Fruit fly (Drosophila melanogaster) whole organism, embryonic: ENCODE data around the gene Pex11c.
A peak's percentile ranks its signal among the peaks of the same experiment; 100 is the strongest.

Experiments
- Ada2b ChIP-seq: fragments of 200-800 bp; sonication (Bioruptor generic); IDR thresholded peaks from 2 replicates; pipeline ENCODE4 v1.3.6; 2022; ENCODE audit warnings: missing biosample characterization, missing genetic modification characterization
- B-H1 ChIP-seq: fragments of 200-800 bp; sonication (Bioruptor generic); IDR thresholded peaks from 3 replicates; pipeline ENCODE4 v1.3.6; 2022; ENCODE audit warnings: missing biosample characterization, missing genetic modification characterization
- BEAF-32 ChIP-seq: fragments of 200-800 bp; sonication (Bioruptor generic); optimal IDR thresholded peaks from 3 replicates; lab custom pipeline; 2017; ENCODE audit warnings: missing biosample characterization, missing genetic modification characterization, mild to moderate bottlenecking, moderate library complexity, missing genetic modification reagents
- CG1024 ChIP-seq: fragments of 200-800 bp; sonication (Bioruptor generic); IDR thresholded peaks from 2 replicates; pipeline ENCODE4 v1.3.6; 2022; ENCODE audit warnings: missing biosample characterization, missing genetic modification characterization
- CG10543 ChIP-seq: fragments of 200-800 bp; sonication (Bioruptor generic); optimal IDR thresholded peaks from 3 replicates; lab custom pipeline; 2017; ENCODE audit warnings: missing biosample characterization, mild to moderate bottlenecking, missing genetic modification characterization, moderate library complexity
- CG10959 ChIP-seq: fragments of 200-800 bp; sonication (Bioruptor generic); IDR thresholded peaks from 2 replicates; pipeline ENCODE4 v1.3.6; 2022; ENCODE audit warnings: missing biosample characterization, missing genetic modification characterization
- CG11247 ChIP-seq: fragments of 200-800 bp; sonication (Bioruptor generic); IDR thresholded peaks from 2 replicates; pipeline ENCODE4 v1.3.6; 2022; ENCODE audit warnings: missing biosample characterization, missing genetic modification characterization
- CG12769 ChIP-seq: fragments of 200-800 bp; sonication (Bioruptor generic); optimal IDR thresholded peaks from 2 replicates; lab custom pipeline; 2019; ENCODE audit warnings: missing biosample characterization, mild to moderate bottlenecking, missing genetic modification characterization, moderate library complexity
- CG14441 ChIP-seq: fragments of 200-800 bp; sonication (Bioruptor generic); IDR thresholded peaks from 2 replicates; pipeline ENCODE4 v1.3.6; 2022; ENCODE audit warnings: missing biosample characterization, missing genetic modification characterization
- CG17328 ChIP-seq: fragments of 200-800 bp; sonication (Bioruptor generic); IDR thresholded peaks from 2 replicates; pipeline ENCODE4 v1.3.6; 2022; ENCODE audit warnings: missing biosample characterization, missing genetic modification characterization
- CG17385 ChIP-seq: fragments of 200-800 bp; sonication (Bioruptor generic); optimal IDR thresholded peaks from 3 replicates; lab custom pipeline; 2018; ENCODE audit warnings: missing biosample characterization, mild to moderate bottlenecking, missing genetic modification characterization
- CG17612 ChIP-seq: fragments of 200-800 bp; sonication (Bioruptor generic); IDR thresholded peaks from 2 replicates; pipeline ENCODE4 v1.3.6; 2022; ENCODE audit warnings: missing biosample characterization, missing genetic modification characterization
- CG2875 ChIP-seq: fragments of 200-800 bp; sonication (Bioruptor generic); optimal IDR thresholded peaks from 2 replicates; lab custom pipeline; 2017; ENCODE audit warnings: missing biosample characterization, mild to moderate bottlenecking, missing genetic modification characterization, missing genetic modification reagents
- CG3726 ChIP-seq: fragments of 200-800 bp; sonication (Bioruptor generic); IDR thresholded peaks from 3 replicates; pipeline ENCODE4, ENCODE4 v1.3.6; 2022; ENCODE audit warnings: missing biosample characterization, missing genetic modification characterization
- CG3838 ChIP-seq: fragments of 200-800 bp; sonication (Bioruptor generic); optimal IDR thresholded peaks from 3 replicates; lab custom pipeline; 2016; ENCODE audit warnings: missing biosample characterization, missing genetic modification characterization
- CG4328 ChIP-seq: fragments of 200-800 bp; sonication (Bioruptor generic); optimal IDR thresholded peaks from 3 replicates; lab custom pipeline; 2017; ENCODE audit warnings: missing biosample characterization, missing genetic modification reagents, missing genetic modification characterization
- CG7745 ChIP-seq: fragments of 200-800 bp; sonication (Bioruptor generic); optimal IDR thresholded peaks from 2 replicates; lab custom pipeline; 2018; ENCODE audit warnings: missing biosample characterization, mild to moderate bottlenecking, missing genetic modification characterization, moderate library complexity
- D19A ChIP-seq: fragments of 200-800 bp; optimal IDR thresholded peaks from 3 replicates; lab custom pipeline; 2019; ENCODE audit warnings: missing biosample characterization, mild to moderate bottlenecking, missing genetic modification characterization, moderate library complexity
- Dbx ChIP-seq: fragments of 200-800 bp; sonication (Bioruptor generic); IDR thresholded peaks from 3 replicates; pipeline ENCODE4 v1.3.6; 2022; ENCODE audit warnings: missing biosample characterization, missing genetic modification characterization
- Doc3 ChIP-seq: fragments of 200-800 bp; sonication (Bioruptor generic); IDR thresholded peaks from 3 replicates; pipeline ENCODE4 v1.3.6; 2022; ENCODE audit warnings: missing biosample characterization, missing genetic modification characterization; ENCODE audit not compliant: partially characterized antibody
- Dp ChIP-seq: fragments of 200-800 bp; sonication (Bioruptor generic); optimal IDR thresholded peaks from 2 replicates; lab custom pipeline; 2018; ENCODE audit warnings: missing biosample characterization, mild to moderate bottlenecking, missing genetic modification characterization, moderate library complexity
- Hmr ChIP-seq: fragments of 200-800 bp; sonication (Bioruptor generic); optimal IDR thresholded peaks from 3 replicates; lab custom pipeline; 2017; ENCODE audit warnings: mild to moderate bottlenecking, missing biosample characterization, missing genetic modification reagents, missing genetic modification characterization
- Jarid2 ChIP-seq: fragments of 200-800 bp; sonication (Bioruptor generic); optimal IDR thresholded peaks from 3 replicates; lab custom pipeline; 2017; ENCODE audit warnings: mild to moderate bottlenecking, missing biosample characterization, missing genetic modification reagents, missing genetic modification characterization
- Med ChIP-seq: fragments of 200-800 bp; sonication (Bioruptor generic); peaks from one replicate; lab custom pipeline; 2016; ENCODE audit warnings: missing biosample characterization, missing genetic modification characterization, mild to moderate bottlenecking, inconsistent platforms, moderate library complexity
- Poxn ChIP-seq: fragments of 200-800 bp; sonication (Bioruptor generic); IDR thresholded peaks from 2 replicates; pipeline ENCODE4 v1.3.6; 2022; ENCODE audit warnings: missing biosample characterization, missing genetic modification characterization
- Scr ChIP-seq: fragments of 200-800 bp; sonication (Bioruptor generic); IDR thresholded peaks from 2 replicates; pipeline ENCODE4 v1.3.6; 2022; ENCODE audit warnings: missing biosample characterization, missing genetic modification characterization; ENCODE audit not compliant: partially characterized antibody
- Xbp1 ChIP-seq: fragments of 200-800 bp; sonication (Bioruptor generic); optimal IDR thresholded peaks from 3 replicates; lab custom pipeline; 2016; ENCODE audit warnings: missing biosample characterization, mild to moderate bottlenecking, missing genetic modification characterization
- ab ChIP-seq: fragments of 200-800 bp; sonication (Bioruptor generic); optimal IDR thresholded peaks from 2 replicates; lab custom pipeline; 2016; ENCODE audit warnings: missing biosample characterization, missing genetic modification characterization
- ash1 ChIP-seq: fragments of 200-800 bp; sonication (Bioruptor generic); optimal IDR thresholded peaks from 2 replicates; lab custom pipeline; 2018; ENCODE audit warnings: missing biosample characterization, mild to moderate bottlenecking, missing genetic modification characterization
- bigmax ChIP-seq: fragments of 200-800 bp; sonication (Bioruptor generic); optimal IDR thresholded peaks from 2 replicates; lab custom pipeline; 2018; ENCODE audit warnings: missing biosample characterization, mild to moderate bottlenecking, missing genetic modification characterization
- bsh ChIP-seq, 2 experiments: fragments of 200-800 bp; sonication (Bioruptor generic); optimal IDR thresholded peaks; 2 replicates each; lab custom pipeline; 2017 to 2018; ENCODE audit warnings: mild to moderate bottlenecking in 2 of 2, missing biosample characterization in 2 of 2, missing genetic modification characterization in 2 of 2, moderate library complexity in 1 of 2
- caup ChIP-seq: fragments of 200-800 bp; sonication (Bioruptor generic); optimal IDR thresholded peaks from 3 replicates; lab custom pipeline; 2017; ENCODE audit warnings: missing biosample characterization, mild to moderate bottlenecking, missing genetic modification characterization, moderate library complexity; ENCODE audit not compliant: severe bottlenecking
- ci ChIP-seq: fragments of 200-800 bp; sonication (Bioruptor generic); IDR thresholded peaks from 3 replicates; pipeline ENCODE4 v1.3.6; 2022; ENCODE audit warnings: missing biosample characterization, missing genetic modification characterization
- croc ChIP-seq: fragments of 200-800 bp; sonication (Bioruptor generic); conservative IDR thresholded peaks from 3 replicates; pipeline ENCODE4 v1.3.6; 2022; ENCODE audit warnings: missing biosample characterization, missing genetic modification characterization
- eve ChIP-seq, 2 experiments: fragments of >200 bp; optimal IDR thresholded peaks; 2 replicates each; lab custom pipeline; 2017; ENCODE audit warnings: missing biosample characterization in 2 of 2, missing genetic modification characterization in 2 of 2
- exex ChIP-seq: fragments of 200-800 bp; sonication (Bioruptor generic); optimal IDR thresholded peaks from 4 replicates; lab custom pipeline; 2018; ENCODE audit warnings: missing biosample characterization, mild to moderate bottlenecking, missing genetic modification characterization, moderate library complexity
- fd96Cb ChIP-seq: fragments of 200-800 bp; sonication (Bioruptor generic); optimal IDR thresholded peaks from 2 replicates; lab custom pipeline; 2018; ENCODE audit warnings: missing biosample characterization, mild to moderate bottlenecking, missing genetic modification characterization, moderate library complexity
- gce ChIP-seq: fragments of 200-800 bp; sonication (Bioruptor generic); IDR thresholded peaks from 3 replicates; pipeline ENCODE4 v1.3.6; 2022; ENCODE audit warnings: missing biosample characterization, missing genetic modification characterization
- her ChIP-seq: fragments of 200-800 bp; sonication (Bioruptor generic); optimal IDR thresholded peaks from 2 replicates; lab custom pipeline; 2016; ENCODE audit warnings: missing biosample characterization, missing genetic modification characterization
- jigr1 ChIP-seq: fragments of 200-800 bp; sonication (Bioruptor generic); IDR thresholded peaks from 3 replicates; pipeline ENCODE4 v1.3.6; 2022; ENCODE audit warnings: missing biosample characterization, missing genetic modification characterization
- mirr ChIP-seq: fragments of 200-800 bp; sonication (Bioruptor generic); optimal IDR thresholded peaks from 3 replicates; lab custom pipeline; 2018; ENCODE audit warnings: missing biosample characterization, mild to moderate bottlenecking, missing genetic modification characterization
- psq ChIP-seq: fragments of 200-800 bp; sonication (Bioruptor generic); optimal IDR thresholded peaks from 2 replicates; lab custom pipeline; 2017; ENCODE audit warnings: missing biosample characterization, missing genetic modification characterization
- rib ChIP-seq: fragments of 200-800 bp; sonication (Bioruptor generic); IDR thresholded peaks from 2 replicates; pipeline ENCODE4 v1.3.6; 2022; ENCODE audit warnings: missing biosample characterization, missing genetic modification characterization
- sisA ChIP-seq: fragments of 200-800 bp; sonication (Bioruptor generic); IDR thresholded peaks from 2 replicates; pipeline ENCODE4 v1.3.6; 2022; ENCODE audit warnings: missing biosample characterization, missing genetic modification characterization
- slou ChIP-seq: fragments of 200-800 bp; sonication (Bioruptor generic); optimal IDR thresholded peaks from 3 replicates; lab custom pipeline; 2016; ENCODE audit warnings: missing biosample characterization, missing genetic modification characterization
- slp2 ChIP-seq: fragments of 200-800 bp; sonication (Bioruptor generic); optimal IDR thresholded peaks from 2 replicates; lab custom pipeline; 2016; ENCODE audit warnings: missing biosample characterization, missing genetic modification characterization
- sqz ChIP-seq: fragments of 200-800 bp; sonication (Bioruptor generic); optimal IDR thresholded peaks from 3 replicates; lab custom pipeline; 2018; ENCODE audit warnings: missing biosample characterization, mild to moderate bottlenecking, missing genetic modification characterization
- tap ChIP-seq: fragments of 200-800 bp; optimal IDR thresholded peaks from 3 replicates; lab custom pipeline; 2019; ENCODE audit warnings: missing biosample characterization, mild to moderate bottlenecking, missing genetic modification characterization, moderate library complexity
- usp ChIP-seq: fragments of >200 bp; optimal IDR thresholded peaks from 2 replicates; lab custom pipeline; 2017; ENCODE audit warnings: missing biosample characterization, missing genetic modification characterization
- vnd ChIP-seq: fragments of 200-800 bp; sonication (Bioruptor generic); IDR thresholded peaks from 3 replicates; pipeline ENCODE4 v1.3.6; 2022; ENCODE audit warnings: missing biosample characterization, missing genetic modification characterization; ENCODE audit not compliant: partially characterized antibody
- zfh1 ChIP-seq: fragments of 200-800 bp; sonication (Bioruptor generic); IDR thresholded peaks from 3 replicates; pipeline ENCODE4 v1.3.6; 2022; ENCODE audit warnings: missing biosample characterization, missing genetic modification characterization

Pex11c gene

dm6 chr3R:23221680-23222148 is 36.5 kb upstream of the Pex11c start (continued):
- no peak for TF ChIP-seq D19A (tag; lab: Kevin White, UChicago)
- TF ChIP-seq exex: peak; percentile 47
- no peak for TF ChIP-seq BEAF-32
- peak; percentile 61 for TF ChIP-seq sqz
- TF ChIP-seq Med (GFP tag; lab: Kevin White, UChicago): peak; percentile 81
- no peak for TF ChIP-seq CG17328 (GFP tag; lab: Robert Waterston, UW)
- TF ChIP-seq CG14441 (GFP tag; lab: Robert Waterston, UW): no peak
- TF ChIP-seq B-H1 (GFP tag; lab: Robert Waterston, UW): no peak
- no peak for TF ChIP-seq zfh1 (GFP tag; lab: Robert Waterston, UW)
- no peak for TF ChIP-seq CG7745 (tag; lab: Kevin White, UChicago)
- no peak for TF ChIP-seq usp
- no peak for TF ChIP-seq bigmax
- no peak for TF ChIP-seq Doc3 (GFP tag; lab: Robert Waterston, UW)
- no peak for TF ChIP-seq fd96Cb (tag; lab: Kevin White, UChicago)
- TF ChIP-seq Dbx (GFP tag; lab: Robert Waterston, UW): peak; percentile 19; the same call in 1 of the 3 replicates
- peak; percentile 8 for TF ChIP-seq psq (GFP tag; lab: Kevin White, UChicago)
- TF ChIP-seq Jarid2 (GFP tag; lab: Kevin White, UChicago): peak; percentile 1
- TF ChIP-seq CG11247 (GFP tag; lab: Robert Waterston, UW): no peak
- no peak for TF ChIP-seq slp2 (GFP tag; lab: Kevin White, UChicago)
- no peak for TF ChIP-seq jigr1 (GFP tag; lab: Robert Waterston, UW)
- no peak for TF ChIP-seq bsh (GFP tag; optimal IDR thresholded peaks at IDR 0.05; lab: Kevin White, UChicago)
- TF ChIP-seq ash1 (GFP tag; lab: Kevin White, UChicago): no peak
- TF ChIP-seq gce: no peak
- TF ChIP-seq CG2875 (GFP tag; lab: Kevin White, UChicago): no peak
- TF ChIP-seq Xbp1 (GFP tag; lab: Kevin White, UChicago): no peak
- TF ChIP-seq Scr (GFP tag; lab: Robert Waterston, UW): no peak
- TF ChIP-seq CG1024 (GFP tag; lab: Robert Waterston, UW): no peak
- TF ChIP-seq ab: no peak
- no peak for TF ChIP-seq Poxn
- TF ChIP-seq CG10959 (GFP tag; lab: Robert Waterston, UW): no peak
- no peak for TF ChIP-seq CG4328 (GFP tag; lab: Kevin White, UChicago)
- 0 out of 3 replicates have a peak, but pooled peaks have one; percentile 36 for TF ChIP-seq ci (GFP tag; lab: Robert Waterston, UW)
- no peak for TF ChIP-seq CG17385 (GFP tag; lab: Kevin White, UChicago)
- TF ChIP-seq croc: no peak
- TF ChIP-seq caup (GFP tag; lab: Kevin White, UChicago): no peak
- TF ChIP-seq mirr (GFP tag; lab: Kevin White, UChicago): peak; percentile 42
- no peak for TF ChIP-seq vnd
- peak; percentile 3 for TF ChIP-seq her
- TF ChIP-seq sisA (GFP tag; lab: Robert Waterston, UW): no peak
- no peak for TF ChIP-seq CG17612
- TF ChIP-seq eve (GFP tag; optimal IDR thresholded peaks at IDR 0.05; lab: Kevin White, UChicago): no peak
- no peak for TF ChIP-seq tap
- peak; percentile 54 for TF ChIP-seq Dp
- TF ChIP-seq slou (GFP tag; lab: Kevin White, UChicago): no peak
- no peak for TF ChIP-seq Ada2b (GFP tag; lab: Robert Waterston, UW)
- peak; percentile 32 for TF ChIP-seq Hmr (GFP tag; lab: Kevin White, UChicago)
- TF ChIP-seq CG3726 (GFP tag; lab: Robert Waterston, UW): no peak
- TF ChIP-seq rib (GFP tag; lab: Robert Waterston, UW): no peak; the same call in 1 of the 2 replicates
- TF ChIP-seq CG10543 (GFP tag; lab: Kevin White, UChicago): peak; percentile 29
- TF ChIP-seq CG12769 (tag; lab: Kevin White, UChicago): peak; percentile 18
- no peak for TF ChIP-seq CG3838 (GFP tag; lab: Kevin White, UChicago)
